Worm (Caenorhabditis elegans): ENCODE results near the gene C06A8.6.

The C06A8.6 gene

DNA sequence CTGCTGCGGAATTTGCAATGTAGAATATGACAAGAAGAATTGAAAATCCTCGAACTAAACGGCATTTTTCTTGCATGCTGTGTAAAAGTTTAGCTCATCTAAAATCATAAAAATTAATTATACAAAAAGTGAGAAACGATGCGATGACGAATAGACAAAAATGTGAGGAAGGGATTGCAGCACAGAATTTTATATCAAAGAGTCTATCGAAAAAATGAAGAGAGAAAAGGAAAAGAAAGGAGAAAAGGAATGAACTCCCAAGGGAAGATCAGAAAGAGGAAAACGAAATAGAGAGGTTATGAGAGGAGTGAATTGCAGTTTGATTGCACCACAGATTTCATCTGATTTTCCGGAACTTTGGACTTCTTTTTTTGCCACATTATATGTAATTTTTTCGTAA lies 21.9 kb downstream of the C06A8.6 start, which contains the start of gene glr-4:
glr-4 (minus strand) TSS at position 101 of the 400 bp plus-strand sequence.
- TF ChIP-seq eyg-1 (tag; optimal IDR thresholded peaks at IDR 0.05) (no peak), ceh-45 (GFP tag; IDR thresholded peaks at IDR 0.05) (no peak), rnt-1 (tag; optimal IDR thresholded peaks at IDR 0.05) (no peak), hlh-30 (tag; optimal IDR thresholded peaks at IDR 0.05; ENCODE audit: insufficient read depth) (no peak)

DNA sequence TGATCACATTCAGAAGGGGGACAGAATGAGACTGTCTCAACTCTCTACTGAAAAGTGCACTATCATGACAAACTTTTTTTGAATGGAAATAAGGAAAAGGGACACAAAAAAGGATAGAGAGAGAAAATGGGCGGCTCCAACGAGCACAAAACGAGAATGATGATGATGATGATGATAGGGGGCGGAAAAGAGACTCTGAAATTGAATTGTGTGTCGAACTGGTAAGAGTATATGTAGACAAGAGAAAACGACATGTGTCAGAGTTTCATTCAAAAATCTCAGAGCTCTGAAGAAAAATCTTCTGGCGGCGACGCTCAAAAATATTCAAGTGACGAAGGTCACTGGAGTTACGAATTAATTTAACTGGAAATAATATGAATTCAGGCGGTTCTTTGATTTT lies 23.0 kb downstream of the C06A8.6 start:
- TF ChIP-seq dmd-4 (tag; optimal IDR thresholded peaks at IDR 0.05; ENCODE audit: borderline replicate concordance) = no peak
- TF ChIP-seq unc-42 (tag; optimal IDR thresholded peaks at IDR 0.05) = peak; percentile 82

DNA sequence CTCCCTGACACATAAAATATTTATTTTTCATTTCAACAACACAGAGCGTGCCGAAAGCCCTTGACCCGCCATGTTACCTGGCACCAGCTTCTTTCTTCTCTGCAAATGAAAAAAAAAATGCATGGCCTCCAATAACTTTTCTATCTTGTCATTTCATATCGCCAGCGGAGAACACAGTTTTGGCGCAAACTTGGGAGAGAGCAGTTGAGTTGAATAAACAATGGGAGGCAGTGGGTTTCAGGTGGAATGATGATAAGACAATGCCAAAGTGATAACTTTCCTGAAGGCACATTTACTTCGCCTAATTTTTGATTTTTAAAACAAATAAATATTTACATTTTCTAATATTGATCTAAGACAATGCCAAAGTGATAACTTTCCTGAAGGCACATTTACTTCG lies 29.0 kb downstream of the C06A8.6 start:
- peak; percentile 15 for TF ChIP-seq elt-2 (tag; optimal IDR thresholded peaks at IDR 0.05)
- no peak for TF ChIP-seq mec-3 (tag; optimal IDR thresholded peaks at IDR 0.05; ENCODE audit: borderline replicate concordance)
- no peak for TF ChIP-seq ceh-24 (tag; optimal IDR thresholded peaks at IDR 0.05)

DNA sequence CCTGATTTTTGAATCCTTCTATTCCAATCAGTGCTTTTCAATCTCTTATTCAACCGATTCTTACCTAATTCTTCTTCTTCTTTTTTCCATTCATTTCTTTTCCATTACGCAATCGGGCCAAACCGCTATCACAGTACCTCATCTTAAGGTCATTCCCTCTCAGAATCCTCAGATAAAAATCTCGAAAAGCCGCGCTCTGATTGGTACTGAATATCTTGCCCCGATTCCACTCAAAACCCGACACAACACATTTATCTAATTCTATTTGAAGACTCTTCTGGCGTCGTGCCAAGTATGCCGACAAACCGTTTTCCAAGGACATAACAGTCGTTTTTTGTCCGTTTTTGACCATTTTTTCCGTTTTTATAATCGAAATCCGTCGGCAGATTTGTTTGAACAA lies 29.6 kb downstream of the C06A8.6 start:
- TF ChIP-seq dmd-4 (tag; optimal IDR thresholded peaks at IDR 0.05; ENCODE audit: borderline replicate concordance) (no peak), rnt-1 (tag; optimal IDR thresholded peaks at IDR 0.05) (peak; percentile 53)

DNA sequence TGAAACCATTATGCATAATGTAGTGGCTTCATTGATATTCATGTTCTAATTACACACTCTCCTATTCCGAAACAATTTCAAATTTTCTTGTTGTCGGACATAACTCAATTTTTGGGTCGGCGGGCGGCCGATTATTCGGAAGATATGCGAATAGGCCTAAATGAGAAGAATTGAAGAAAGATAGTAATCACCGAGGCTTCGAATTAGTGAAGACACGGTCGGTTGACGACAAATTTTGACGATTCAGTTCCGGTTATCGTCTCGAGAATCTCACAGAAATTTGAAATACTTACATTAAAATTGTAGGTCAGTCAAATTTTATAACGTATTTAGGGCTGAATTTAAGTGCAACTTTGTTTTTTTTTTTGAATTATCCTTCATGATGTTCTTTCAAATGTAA lies 30.9 kb downstream of the C06A8.6 start:
- TF ChIP-seq ztf-16 (tag; optimal IDR thresholded peaks at IDR 0.05) (no peak), gmeb-2 (tag; optimal IDR thresholded peaks at IDR 0.05) (no peak), ceh-18 (tag; optimal IDR thresholded peaks at IDR 0.05) (no peak), ceh-6 (GFP tag; optimal IDR thresholded peaks at IDR 0.05) (no peak), unc-42 (tag; optimal IDR thresholded peaks at IDR 0.05) (peak; percentile 49), tbx-2 (tag; optimal IDR thresholded peaks at IDR 0.05) (no peak)

DNA sequence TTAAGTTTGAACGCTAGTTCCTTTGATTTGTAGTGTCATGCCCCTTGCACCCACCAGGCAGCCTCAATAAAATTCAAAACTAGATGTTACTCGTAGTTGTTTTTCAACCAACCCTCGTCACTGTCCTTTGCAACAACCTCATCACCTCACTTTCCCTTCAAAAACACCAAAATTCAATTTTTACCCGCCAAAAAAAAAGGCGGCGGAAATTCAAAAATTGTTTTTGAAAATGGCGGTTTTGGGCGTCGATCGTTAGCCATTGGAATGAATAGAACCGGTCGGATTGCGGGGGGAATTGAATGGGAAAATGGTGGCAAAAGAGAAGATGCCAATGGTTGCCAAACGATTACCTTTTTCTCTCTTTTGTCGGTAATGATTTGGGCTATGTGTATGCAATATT lies 33.8 kb downstream of the C06A8.6 start:
- TF ChIP-seq sox-4 (tag; optimal IDR thresholded peaks at IDR 0.05) = no peak
- TF ChIP-seq npax-4 (tag; optimal IDR thresholded peaks at IDR 0.05) = no peak
- no peak for TF ChIP-seq F13H6.1 (tag; optimal IDR thresholded peaks at IDR 0.05)
- no peak for TF ChIP-seq pag-3 (tag; optimal IDR thresholded peaks at IDR 0.05; ENCODE audit: borderline replicate concordance)
- TF ChIP-seq pha-4 (tag; optimal IDR thresholded peaks at IDR 0.05) = no peak
- TF ChIP-seq ceh-18 (tag; optimal IDR thresholded peaks at IDR 0.05) = no peak
- no peak for TF ChIP-seq pax-1 (tag; optimal IDR thresholded peaks at IDR 0.05)
- TF ChIP-seq pat-9 (tag; optimal IDR thresholded peaks at IDR 0.05) = no peak
- no peak for TF ChIP-seq che-1 (tag; optimal IDR thresholded peaks at IDR 0.05)
- TF ChIP-seq odd-2 (tag; optimal IDR thresholded peaks at IDR 0.05) = no peak
- TF ChIP-seq unc-3 (GFP tag; conservative IDR thresholded peaks at IDR 0.05) = no peak
- no peak for TF ChIP-seq unc-3 (tag; optimal IDR thresholded peaks at IDR 0.05)

DNA sequence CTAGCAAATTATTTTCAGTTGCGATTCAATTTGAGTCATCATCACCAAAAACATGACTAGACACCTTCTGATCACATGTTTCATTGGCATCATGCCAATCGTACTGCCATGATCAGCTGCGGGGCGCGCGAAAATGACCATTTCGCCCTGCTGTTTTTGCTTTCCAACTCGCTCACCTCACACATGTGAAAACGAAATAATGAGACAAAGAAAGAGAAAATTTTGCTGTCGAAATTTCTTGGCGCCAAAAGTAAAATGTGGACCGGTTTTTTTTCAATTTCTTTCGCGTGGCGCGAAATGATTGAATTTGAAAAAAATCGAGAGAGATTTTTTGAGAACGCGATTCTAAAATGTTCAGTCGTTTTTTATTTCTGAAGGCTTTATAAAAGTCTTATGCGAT lies 34.6 kb downstream of the C06A8.6 start:
- TF ChIP-seq hlh-6 (tag; optimal IDR thresholded peaks at IDR 0.05) = no peak
- TF ChIP-seq ref-2 (tag; optimal IDR thresholded peaks at IDR 0.05) = peak; percentile 35
- TF ChIP-seq odd-2 (tag; optimal IDR thresholded peaks at IDR 0.05) = no peak
- TF ChIP-seq fkh-6 (tag; optimal IDR thresholded peaks at IDR 0.05) = no peak
- TF ChIP-seq C38D4.7 (GFP tag; optimal IDR thresholded peaks at IDR 0.05) = no peak

DNA sequence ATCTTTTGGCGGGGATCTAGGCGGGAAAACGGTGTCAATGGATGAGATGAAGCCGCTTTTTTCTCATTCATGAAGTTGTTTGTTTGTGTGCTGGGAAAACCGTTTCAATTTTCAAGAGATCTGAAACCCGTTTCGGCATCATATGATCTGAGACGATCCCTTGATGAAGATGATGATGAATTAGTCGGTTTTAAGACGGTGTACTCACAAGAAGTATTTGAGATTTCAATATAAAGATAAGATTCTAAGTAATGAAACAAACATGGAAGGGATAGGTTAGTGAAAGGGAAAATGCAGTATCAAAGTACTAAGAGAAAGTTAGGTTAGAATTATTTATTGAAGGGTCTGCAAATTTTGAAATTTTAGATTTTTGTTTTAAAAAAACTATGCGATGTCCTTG lies 35.9 kb downstream of the C06A8.6 start:
- TF ChIP-seq ref-2 (tag; optimal IDR thresholded peaks at IDR 0.05) (no peak), ztf-16 (tag; optimal IDR thresholded peaks at IDR 0.05) (no peak)

Data from whole organism, late embryonic.